Fruit fly (Drosophila melanogaster) whole organism, prepupa: Measurements from ENCODE around the gene Trf.

Experiments used
- CG10669 ChIP-seq: fragments of 200-800 bp; sonication (Bioruptor generic); optimal IDR thresholded peaks from 3 replicates; lab custom pipeline; 2018; ENCODE audit warnings: missing biosample characterization, mild to moderate bottlenecking, missing genetic modification characterization, moderate library complexity
- CG11294 ChIP-seq: fragments of 200-800 bp; sonication (Bioruptor generic); IDR thresholded peaks from 2 replicates; pipeline ENCODE4 v1.3.6; 2022; ENCODE audit warnings: missing biosample characterization, missing genetic modification characterization
- CG11762 ChIP-seq: fragments of 200-800 bp; sonication (Bioruptor generic); optimal IDR thresholded peaks from 3 replicates; lab custom pipeline; 2016; ENCODE audit warnings: missing biosample characterization, missing genetic modification characterization; ENCODE audit not compliant: insufficient read depth
- CG1621 ChIP-seq: fragments of 200-800 bp; sonication (Bioruptor generic); optimal IDR thresholded peaks from 3 replicates; lab custom pipeline; 2018; ENCODE audit warnings: missing biosample characterization, mild to moderate bottlenecking, missing genetic modification characterization
- CG32006 ChIP-seq: fragments of 200-800 bp; sonication (Bioruptor generic); optimal IDR thresholded peaks from 3 replicates; lab custom pipeline; 2017; ENCODE audit warnings: missing biosample characterization, mild to moderate bottlenecking, missing genetic modification characterization
- CG34406 ChIP-seq: fragments of 200-800 bp; sonication (Bioruptor generic); optimal IDR thresholded peaks from 3 replicates; lab custom pipeline; 2016; ENCODE audit warnings: missing biosample characterization, missing genetic modification characterization
- CG3919 ChIP-seq: fragments of 200-800 bp; sonication (Bioruptor generic); optimal IDR thresholded peaks from 3 replicates; lab custom pipeline; 2016; ENCODE audit warnings: missing biosample characterization, missing genetic modification characterization
- CG6163 ChIP-seq: fragments of 200-800 bp; sonication (Bioruptor generic); IDR thresholded peaks from 3 replicates; pipeline ENCODE4 v1.3.6; 2022; ENCODE audit warnings: missing biosample characterization, missing genetic modification characterization
- CG6792 ChIP-seq: fragments of 200-800 bp; sonication (Bioruptor generic); optimal IDR thresholded peaks from 3 replicates; lab custom pipeline; 2016; ENCODE audit warnings: missing biosample characterization, missing genetic modification characterization
- CG6808 ChIP-seq: fragments of 200-800 bp; sonication (Bioruptor generic); optimal IDR thresholded peaks from 3 replicates; lab custom pipeline; 2017; ENCODE audit warnings: missing biosample characterization, missing genetic modification characterization, mild to moderate bottlenecking, moderate library complexity, missing genetic modification reagents
- CG6854 ChIP-seq: fragments of 200-800 bp; sonication (Bioruptor generic); optimal IDR thresholded peaks from 2 replicates; lab custom pipeline; 2017; ENCODE audit warnings: missing biosample characterization, mild to moderate bottlenecking, missing genetic modification characterization
- CG8119 ChIP-seq: fragments of 200-800 bp; sonication (Bioruptor generic); IDR thresholded peaks from 3 replicates; pipeline ENCODE4 v1.3.6; 2022; ENCODE audit warnings: missing biosample characterization, missing genetic modification characterization
- CG8319 ChIP-seq: fragments of 200-800 bp; sonication (Bioruptor generic); optimal IDR thresholded peaks from 3 replicates; lab custom pipeline; 2016; ENCODE audit warnings: missing biosample characterization, missing genetic modification characterization
- CG9139 ChIP-seq: fragments of 200-800 bp; sonication (Bioruptor generic); optimal IDR thresholded peaks from 3 replicates; lab custom pipeline; 2017; ENCODE audit warnings: missing biosample characterization, mild to moderate bottlenecking, missing genetic modification characterization
- Eip75B ChIP-seq: fragments of 200-800 bp; sonication (Bioruptor generic); optimal IDR thresholded peaks from 3 replicates; lab custom pipeline; 2016; ENCODE audit warnings: missing biosample characterization, missing genetic modification characterization
- Eip78C ChIP-seq: fragments of 200-800 bp; sonication (Bioruptor generic); peaks from one replicate; lab custom pipeline; 2016; ENCODE audit warnings: missing biosample characterization, missing genetic modification characterization
- Eip93F ChIP-seq: fragments of 200-800 bp; sonication (Bioruptor generic); optimal IDR thresholded peaks from 2 replicates; lab custom pipeline; 2016; ENCODE audit warnings: missing biosample characterization, mild to moderate bottlenecking, missing genetic modification characterization
- Ets96B ChIP-seq: fragments of 200-800 bp; optimal IDR thresholded peaks from 2 replicates; lab custom pipeline; 2019; ENCODE audit warnings: missing biosample characterization, mild to moderate bottlenecking, missing genetic modification characterization, moderate library complexity
- Gug ChIP-seq: fragments of 200-800 bp; sonication (Bioruptor generic); IDR thresholded peaks from 2 replicates; pipeline ENCODE4 v1.3.6; 2022; ENCODE audit warnings: missing biosample characterization, missing genetic modification characterization
- Hr4 ChIP-seq: fragments of 200-800 bp; sonication (Bioruptor generic); optimal IDR thresholded peaks from 3 replicates; lab custom pipeline; 2016; ENCODE audit warnings: missing biosample characterization, missing genetic modification characterization
- Lpt ChIP-seq: fragments of 200-800 bp; sonication (Bioruptor generic); optimal IDR thresholded peaks from 3 replicates; lab custom pipeline; 2016; ENCODE audit warnings: missing biosample characterization, missing genetic modification characterization
- Smox ChIP-seq: fragments of 200-800 bp; sonication (Bioruptor generic); optimal IDR thresholded peaks from 3 replicates; lab custom pipeline; 2016; ENCODE audit warnings: missing biosample characterization, missing genetic modification characterization
- Sox102F ChIP-seq: fragments of 200-800 bp; sonication (Bioruptor generic); optimal IDR thresholded peaks from 2 replicates; lab custom pipeline; 2016; ENCODE audit warnings: missing biosample characterization, mild to moderate bottlenecking, missing genetic modification characterization
- Sox14 ChIP-seq: fragments of 200-800 bp; sonication (Bioruptor generic); optimal IDR thresholded peaks from 3 replicates; lab custom pipeline; 2016; ENCODE audit warnings: missing biosample characterization, missing genetic modification characterization
- Sox15 ChIP-seq: fragments of 200-800 bp; sonication (Bioruptor generic); optimal IDR thresholded peaks from 3 replicates; lab custom pipeline; 2016; ENCODE audit warnings: missing biosample characterization, missing genetic modification characterization
- achi ChIP-seq: fragments of 200-800 bp; sonication (Bioruptor generic); optimal IDR thresholded peaks from 3 replicates; lab custom pipeline; 2016; ENCODE audit warnings: missing biosample characterization, missing genetic modification characterization
- acj6 ChIP-seq: fragments of 200-800 bp; sonication (Bioruptor generic); optimal IDR thresholded peaks from 3 replicates; lab custom pipeline; 2016; ENCODE audit warnings: missing biosample characterization, missing genetic modification characterization
- cyc ChIP-seq: fragments of 200-800 bp; sonication (Bioruptor generic); optimal IDR thresholded peaks from 3 replicates; lab custom pipeline; 2016; ENCODE audit warnings: missing biosample characterization, missing genetic modification characterization
- dac ChIP-seq: fragments of 200-800 bp; sonication (Bioruptor generic); optimal IDR thresholded peaks from 2 replicates; lab custom pipeline; 2017; ENCODE audit warnings: missing biosample characterization, mild to moderate bottlenecking, missing genetic modification characterization
- dsx ChIP-seq: fragments of 200-800 bp; optimal IDR thresholded peaks from 3 replicates; lab custom pipeline; 2019; ENCODE audit warnings: missing biosample characterization, mild to moderate bottlenecking, missing genetic modification characterization, moderate library complexity; ENCODE audit not compliant: poor library complexity, severe bottlenecking
- eg ChIP-seq: fragments of 200-800 bp; sonication (Bioruptor generic); IDR thresholded peaks from 3 replicates; pipeline ENCODE4 v1.3.6; 2022; ENCODE audit warnings: missing biosample characterization, missing genetic modification characterization
- esn ChIP-seq: fragments of 200-800 bp; sonication (Bioruptor generic); optimal IDR thresholded peaks from 2 replicates; lab custom pipeline; 2016; ENCODE audit warnings: missing biosample characterization, mild to moderate bottlenecking, missing genetic modification characterization, moderate library complexity
- fd59A ChIP-seq: fragments of 200-800 bp; sonication (Bioruptor generic); optimal IDR thresholded peaks from 2 replicates; lab custom pipeline; 2017; ENCODE audit warnings: missing biosample characterization, mild to moderate bottlenecking, missing genetic modification characterization, missing genetic modification reagents
- fd85E ChIP-seq: fragments of 200-800 bp; sonication (Bioruptor generic); optimal IDR thresholded peaks from 3 replicates; lab custom pipeline; 2016; ENCODE audit warnings: missing biosample characterization, missing genetic modification characterization
- lz ChIP-seq: fragments of 200-800 bp; sonication (Bioruptor generic); optimal IDR thresholded peaks from 3 replicates; lab custom pipeline; 2016; ENCODE audit warnings: missing biosample characterization, missing genetic modification characterization
- net ChIP-seq: fragments of 200-800 bp; sonication (Bioruptor generic); optimal IDR thresholded peaks from 3 replicates; lab custom pipeline; 2016; ENCODE audit warnings: missing biosample characterization, missing genetic modification characterization
- pdm3 ChIP-seq: fragments of 200-800 bp; sonication (Bioruptor generic); optimal IDR thresholded peaks from 3 replicates; lab custom pipeline; 2016; ENCODE audit warnings: missing biosample characterization, missing genetic modification characterization
- salr ChIP-seq, 2 experiments: fragments of 200-800 bp; sonication (Bioruptor generic); optimal IDR thresholded peaks; 3 replicates each; lab custom pipeline; 2016 to 2018; ENCODE audit warnings: missing biosample characterization in 2 of 2, missing genetic modification characterization in 2 of 2, mild to moderate bottlenecking in 1 of 2
- ss ChIP-seq, 2 experiments: fragments of 200-800 bp; sonication (Bioruptor generic); optimal IDR thresholded peaks; 2 replicates in 1 of 2; 3 replicates in 1 of 2; lab custom pipeline; 2017 to 2018; ENCODE audit warnings: mild to moderate bottlenecking in 2 of 2, missing biosample characterization in 2 of 2, missing genetic modification characterization in 2 of 2, moderate library complexity in 1 of 2
- svp ChIP-seq: fragments of 200-800 bp; sonication (Bioruptor generic); peaks from one replicate; lab custom pipeline; 2016; ENCODE audit warnings: missing biosample characterization, missing genetic modification characterization
- topi ChIP-seq: fragments of 200-800 bp; sonication (Bioruptor generic); optimal IDR thresholded peaks from 3 replicates; lab custom pipeline; 2016; ENCODE audit warnings: missing biosample characterization, missing genetic modification characterization
- vri ChIP-seq: fragments of 200-800 bp; sonication (Bioruptor generic); optimal IDR thresholded peaks from 3 replicates; lab custom pipeline; 2016; ENCODE audit warnings: missing biosample characterization, mild to moderate bottlenecking, missing genetic modification characterization

Gene Trf

DNA sequence CACCGCTTCAGTTG lies 10.5 kb downstream of the Trf start, which contains the start of gene Bsg:
Gene Bsg, plus strand, starts transcription at position 8 of the 14 bp plus-strand sequence.
- TF ChIP-seq CG6854 (GFP tag; lab: Kevin White, UChicago): no peak
- no peak for TF ChIP-seq acj6 (GFP tag; lab: Kevin White, UChicago)
- no peak for TF ChIP-seq dsx (GFP tag; lab: Kevin White, UChicago)
- no peak for TF ChIP-seq Ets96B
- TF ChIP-seq Eip75B (GFP tag; lab: Kevin White, UChicago): no peak
- no peak for TF ChIP-seq CG34406 (GFP tag; lab: Kevin White, UChicago)
- TF ChIP-seq achi: no peak
- no peak for TF ChIP-seq CG6163
- no peak for TF ChIP-seq cyc (GFP tag; lab: Kevin White, UChicago)
- TF ChIP-seq eg (GFP tag; lab: Robert Waterston, UW): no peak
- no peak for TF ChIP-seq Sox15 (GFP tag; lab: Kevin White, UChicago)
- TF ChIP-seq fd59A (GFP tag; lab: Kevin White, UChicago): no peak
- TF ChIP-seq CG6792 (GFP tag; lab: Kevin White, UChicago): no peak
- TF ChIP-seq esn (GFP tag; lab: Kevin White, UChicago): no peak
- TF ChIP-seq topi: no peak
- TF ChIP-seq svp (GFP tag; lab: Kevin White, UChicago): no peak
- TF ChIP-seq Smox (GFP tag; lab: Kevin White, UChicago): no peak

DNA sequence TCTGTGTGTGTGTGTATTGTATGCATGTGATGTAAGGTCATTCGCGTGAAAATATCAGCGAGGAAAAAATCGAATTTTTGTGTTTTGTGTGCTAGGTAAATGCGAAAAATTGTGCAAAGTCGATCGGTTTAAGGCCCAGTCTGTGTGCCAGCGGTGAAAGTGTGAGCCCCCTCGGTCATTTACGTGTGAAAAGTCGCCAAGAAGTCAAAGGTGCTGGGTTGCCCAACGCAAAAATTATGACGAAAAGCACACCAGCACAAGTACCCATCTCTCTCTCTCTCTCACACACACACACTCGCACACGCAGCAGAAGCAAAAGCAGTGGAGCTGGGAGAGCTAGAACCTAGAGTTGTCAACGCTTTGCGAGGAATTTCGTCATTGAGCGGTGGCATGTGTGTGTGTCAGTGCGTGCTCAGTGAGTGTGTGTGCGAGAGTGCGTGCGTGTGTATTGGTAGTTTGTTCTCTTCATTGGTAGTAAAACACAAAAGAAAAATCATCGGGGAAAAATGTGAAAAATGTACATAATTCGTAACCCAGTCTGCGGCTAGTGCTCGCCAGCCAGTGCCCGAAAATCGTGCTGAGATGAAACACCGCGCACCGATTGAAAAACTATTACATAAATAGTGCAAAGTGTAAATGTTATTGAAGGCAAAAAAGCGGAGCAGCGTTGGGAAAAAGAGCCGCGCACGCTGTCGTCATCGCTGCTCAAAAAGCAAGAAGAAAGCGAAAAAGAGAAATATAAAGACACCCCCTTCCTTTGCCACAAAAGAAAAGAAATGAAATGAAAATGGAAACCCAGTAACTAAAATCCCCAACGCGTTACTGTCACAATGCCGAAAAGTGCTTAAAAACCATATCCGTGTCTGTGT lies 11.0 kb downstream of the Trf start:
- TF ChIP-seq Sox14 (GFP tag; lab: Kevin White, UChicago) (peak; percentile 65), Hr4 (GFP tag; lab: Kevin White, UChicago) (no peak), CG6854 (GFP tag; lab: Kevin White, UChicago) (peak; percentile 28), dsx (GFP tag; lab: Kevin White, UChicago) (peak; percentile 26), CG8319 (GFP tag; lab: Kevin White, UChicago) (no peak), achi (no peak), svp (GFP tag; lab: Kevin White, UChicago) (peak; percentile 99), esn (GFP tag; lab: Kevin White, UChicago) (no peak), dac (GFP tag; lab: Kevin White, UChicago) (no peak), CG9139 (peak; percentile 7), CG1621 (tag; lab: Kevin White, UChicago) (no peak), acj6 (GFP tag; lab: Kevin White, UChicago) (no peak), Lpt (GFP tag; lab: Kevin White, UChicago) (peak; percentile 41), ss (GFP tag; optimal IDR thresholded peaks at IDR 0.05; lab: Kevin White, UChicago) (peak; percentile 50 to 62), lz (no peak), Eip78C (GFP tag; lab: Kevin White, UChicago) (peak; percentile 47), CG32006 (GFP tag; lab: Kevin White, UChicago) (no peak), CG6808 (peak; percentile 3), cyc (GFP tag; lab: Kevin White, UChicago) (no peak), CG11762 (GFP tag; lab: Kevin White, UChicago) (no peak), Smox (GFP tag; lab: Kevin White, UChicago) (no peak), CG6163 (peak; percentile 37; the same call in 2 of the 3 replicates), CG8119 (peak; percentile 54; the same call in 1 of the 3 replicates), vri (peak; percentile 93), CG10669 (GFP tag; lab: Kevin White, UChicago) (no peak), pdm3 (GFP tag; lab: Kevin White, UChicago) (no peak), Sox102F (GFP tag; lab: Kevin White, UChicago) (no peak), salr (GFP tag; optimal IDR thresholded peaks at IDR 0.05; lab: Kevin White, UChicago) (peak in 1 of 2 experiments; percentile 51), CG11294 (no peak), net (peak; percentile 30), fd85E (GFP tag; lab: Kevin White, UChicago) (peak; percentile 27), Gug (GFP tag; lab: Robert Waterston, UW) (no peak), eg (GFP tag; lab: Robert Waterston, UW) (peak; percentile 50; the same call in 2 of the 3 replicates), Eip93F (no peak), CG3919 (GFP tag; lab: Kevin White, UChicago) (peak; percentile 6)
